ENCODE assay signal across 2 worm cellular contexts in genomic region chrIV:10784085-10784484, ce11.
A peak's percentile ranks its signal among the peaks of the same experiment; 100 is the strongest.
TF ChIP-seq lines count a peak whose summit lies in the region.

No protein-coding gene starts in this region.

TF ChIP-seq in whole organism, L1 larva, 84 proteins besides CTCF, POLR2A, EP300 and RAD21 (continued from another document):
- TF ChIP-seq pax-3 (tag; optimal IDR thresholded peaks at IDR 0.05; lab: Kevin White, UChicago) (no peak), jun-1 (tag; optimal IDR thresholded peaks at IDR 0.05; lab: Kevin White, UChicago) (no peak), unc-30 (tag; optimal IDR thresholded peaks at IDR 0.05; lab: Kevin White, UChicago) (no peak), lsy-2 (tag; optimal IDR thresholded peaks at IDR 0.05; lab: Kevin White, UChicago) (peak in 1 of 2 experiments; percentile 23), snu-23 (GFP tag; optimal IDR thresholded peaks at IDR 0.05; lab: Kevin White, UChicago) (peak; percentile 34), nhr-90 (tag; optimal IDR thresholded peaks at IDR 0.05; lab: Kevin White, UChicago; ENCODE audit: poor library complexity) (peak; percentile 43), alr-1 (tag; optimal IDR thresholded peaks at IDR 0.05; lab: Kevin White, UChicago; ENCODE audit: borderline replicate concordance) (no peak), ztf-4 (tag; optimal IDR thresholded peaks at IDR 0.05; lab: Kevin White, UChicago) (no peak), swsn-7 (tag; optimal IDR thresholded peaks at IDR 0.05; lab: Kevin White, UChicago) (no peak), hlh-4 (tag; optimal IDR thresholded peaks at IDR 0.05; lab: Kevin White, UChicago) (no peak), ceh-8 (GFP tag; optimal IDR thresholded peaks at IDR 0.05; lab: Kevin White, UChicago) (no peak), egl-27 (tag; optimal IDR thresholded peaks at IDR 0.05; lab: Kevin White, UChicago) (no peak), zip-4 (GFP tag; optimal IDR thresholded peaks at IDR 0.05; lab: Kevin White, UChicago) (no peak), lin-14 (GFP tag; optimal IDR thresholded peaks at IDR 0.05; lab: Kevin White, UChicago) (peak; percentile 50), ztf-11 (tag; optimal IDR thresholded peaks at IDR 0.05; lab: Kevin White, UChicago) (no peak), lin-35 (GFP tag; optimal IDR thresholded peaks at IDR 0.05; lab: Kevin White, UChicago) (peak in 1 of 2 experiments; percentile 25), skn-1 (tag; optimal IDR thresholded peaks at IDR 0.05; lab: Kevin White, UChicago) (no peak), ces-1 (GFP tag; optimal IDR thresholded peaks at IDR 0.05; lab: Kevin White, UChicago) (no peak)
TF ChIP-seq in whole organism, L1 larva: peak in this region for 12.

TF ChIP-seq in whole organism, L2 larva, 48 proteins besides CTCF, POLR2A, EP300 and RAD21 (continued from another document):
- TF ChIP-seq nhr-25 (tag; optimal IDR thresholded peaks at IDR 0.05; lab: Kevin White, UChicago): peak; percentile 75
- peak; percentile 4 for TF ChIP-seq egl-27 (tag; optimal IDR thresholded peaks at IDR 0.05; lab: Kevin White, UChicago)
- TF ChIP-seq sem-4 (tag; optimal IDR thresholded peaks at IDR 0.05; lab: Kevin White, UChicago): no peak
- TF ChIP-seq aly-2 (tag; optimal IDR thresholded peaks at IDR 0.05; lab: Kevin White, UChicago): no peak
- no peak for TF ChIP-seq unc-62 (GFP tag; optimal IDR thresholded peaks at IDR 0.05; lab: Kevin White, UChicago)
- peak; percentile 27 for TF ChIP-seq fos-1 (tag; optimal IDR thresholded peaks at IDR 0.05; lab: Kevin White, UChicago)
- TF ChIP-seq nhr-21 (tag; optimal IDR thresholded peaks at IDR 0.05; lab: Kevin White, UChicago): peak; percentile 83
- TF ChIP-seq ztf-4 (tag; optimal IDR thresholded peaks at IDR 0.05; lab: Kevin White, UChicago): no peak
- TF ChIP-seq sma-3 (GFP tag; optimal IDR thresholded peaks at IDR 0.05; lab: Kevin White, UChicago): peak; percentile 31
- TF ChIP-seq elt-3 (tag; optimal IDR thresholded peaks at IDR 0.05; lab: Kevin White, UChicago): no peak
- TF ChIP-seq lin-11 (tag; optimal IDR thresholded peaks at IDR 0.05; lab: Kevin White, UChicago): no peak
- peak; percentile 70 for TF ChIP-seq blmp-1 (tag; optimal IDR thresholded peaks at IDR 0.05; lab: Kevin White, UChicago; ENCODE audit: insufficient read depth)
